Worm (Caenorhabditis elegans): ENCODE data around the gene C50F4.12.
A peak's percentile ranks its signal among the peaks of the same experiment; 100 is the strongest.

C50F4.12 gene

DNA sequence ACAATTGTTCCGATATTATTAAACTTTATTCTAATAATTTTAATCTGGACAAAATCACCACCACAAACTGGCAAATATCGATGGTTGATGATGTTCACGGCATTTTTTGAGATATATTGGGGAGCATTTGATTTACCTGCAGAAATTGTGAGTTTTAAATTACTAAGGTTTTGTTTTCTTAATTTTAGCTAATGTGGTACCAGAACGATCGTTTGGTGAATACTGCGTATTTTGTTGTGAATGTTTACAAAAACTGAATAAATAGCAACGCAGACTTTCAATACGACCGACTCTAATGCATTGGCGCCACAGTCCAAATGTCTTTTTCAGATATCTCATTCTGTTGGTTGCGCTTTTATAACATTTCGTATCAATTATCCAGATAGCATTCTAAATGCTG, 17.8 kb downstream of the C50F4.12 start:
- no peak for TF ChIP-seq ref-1 (GFP tag; conservative IDR thresholded peaks at IDR 0.05)
- no peak for TF ChIP-seq ztf-23 (GFP tag; IDR thresholded peaks at IDR 0.05)
- no peak for TF ChIP-seq ztf-29 (GFP tag; IDR thresholded peaks at IDR 0.05)
- TF ChIP-seq tab-1 (GFP tag; IDR thresholded peaks at IDR 0.05) = no peak
- no peak for TF ChIP-seq cog-1 (tag; optimal IDR thresholded peaks at IDR 0.05)
- no peak for TF ChIP-seq klf-2 (GFP tag; conservative IDR thresholded peaks at IDR 0.05)
- TF ChIP-seq med-1 (GFP tag; optimal IDR thresholded peaks at IDR 0.05; ENCODE audit: insufficient read depth) = no peak
- TF ChIP-seq T22C8.4 (GFP tag; IDR thresholded peaks at IDR 0.05) = no peak
- no peak for TF ChIP-seq flt-1 (GFP tag; IDR thresholded peaks at IDR 0.05)

DNA sequence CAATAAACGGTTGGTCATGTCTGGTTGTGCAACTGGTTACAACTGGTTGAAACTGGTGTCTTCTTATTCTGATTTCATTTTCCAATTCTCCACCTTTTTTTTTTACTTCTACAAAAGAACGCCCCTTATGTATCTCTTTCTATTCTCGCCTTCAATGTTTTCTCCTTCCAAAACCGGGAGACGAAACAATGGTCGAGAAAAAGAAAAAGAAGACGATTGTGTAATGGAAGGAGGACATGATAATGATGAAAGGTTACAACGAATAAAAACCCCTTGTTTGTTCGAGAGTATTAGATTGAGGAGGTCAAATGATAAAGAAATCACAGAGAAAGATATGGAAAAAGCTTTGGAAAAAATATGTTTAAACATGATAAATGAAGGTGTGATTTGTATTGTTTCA, 20.7 kb downstream of the C50F4.12 start, which contains the start of gene C50F4.8:
TSS of gene C50F4.8 (minus strand) at position 28 of the 400 bp plus-strand sequence.
- TF ChIP-seq ref-1 (GFP tag; conservative IDR thresholded peaks at IDR 0.05) = no peak
- TF ChIP-seq ztf-29 (GFP tag; IDR thresholded peaks at IDR 0.05) = no peak
- TF ChIP-seq med-1 (GFP tag; optimal IDR thresholded peaks at IDR 0.05; ENCODE audit: insufficient read depth) = no peak
- no peak for TF ChIP-seq tab-1 (GFP tag; IDR thresholded peaks at IDR 0.05)

DNA sequence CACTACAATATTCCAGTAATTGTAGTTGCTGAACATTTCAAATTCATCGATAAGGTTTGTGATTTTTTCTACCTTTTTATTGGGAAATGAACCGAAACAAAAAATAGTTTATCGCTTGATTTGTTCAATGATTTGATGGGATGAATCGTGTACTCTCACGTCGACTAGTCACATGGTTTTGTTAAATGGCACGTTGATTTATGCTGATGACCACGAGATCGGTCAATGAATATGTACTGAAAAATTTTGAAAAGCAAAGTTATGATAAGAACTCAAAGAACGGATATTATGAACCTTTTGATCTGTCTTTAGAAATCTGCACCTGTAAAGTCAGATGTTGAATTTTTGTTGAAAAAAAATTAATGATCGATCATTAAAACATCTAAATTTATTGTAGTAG, 23.3 kb downstream of the C50F4.12 start:
- no peak for TF ChIP-seq flt-1 (GFP tag; IDR thresholded peaks at IDR 0.05)
- no peak for TF ChIP-seq cog-1 (tag; optimal IDR thresholded peaks at IDR 0.05)
- no peak for TF ChIP-seq med-1 (GFP tag; optimal IDR thresholded peaks at IDR 0.05; ENCODE audit: insufficient read depth)
- TF ChIP-seq ref-1 (GFP tag; conservative IDR thresholded peaks at IDR 0.05) = no peak
- no peak for TF ChIP-seq ztf-23 (GFP tag; IDR thresholded peaks at IDR 0.05)
- TF ChIP-seq ztf-29 (GFP tag; IDR thresholded peaks at IDR 0.05) = no peak
- no peak for TF ChIP-seq klf-2 (GFP tag; conservative IDR thresholded peaks at IDR 0.05)
- TF ChIP-seq T22C8.4 (GFP tag; IDR thresholded peaks at IDR 0.05) = no peak
- TF ChIP-seq tab-1 (GFP tag; IDR thresholded peaks at IDR 0.05) = no peak

DNA sequence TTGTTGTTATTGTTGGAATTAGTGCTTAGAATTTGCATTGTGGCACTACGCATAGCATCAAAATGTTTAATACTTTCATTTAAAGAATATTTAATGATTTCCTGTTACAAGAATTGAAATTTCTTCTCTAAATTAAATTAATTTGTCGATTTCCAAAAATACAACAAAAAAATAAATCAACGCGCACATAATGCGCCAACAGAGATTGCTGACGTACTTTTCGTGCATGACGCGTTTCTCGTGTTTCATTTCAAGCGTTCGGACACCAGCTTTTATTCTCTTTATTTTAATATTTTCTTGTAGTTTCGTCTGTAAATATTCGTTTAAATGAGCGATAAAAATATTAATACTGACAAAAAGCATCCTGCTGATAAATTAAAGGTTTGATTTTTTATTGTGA, 25.9 kb downstream of the C50F4.12 start, which contains the start of gene eif-2Bdelta:
TSS of gene eif-2Bdelta (plus strand) at position 235 of the 400 bp plus-strand sequence.
- TF ChIP-seq cog-1 (tag; optimal IDR thresholded peaks at IDR 0.05) (no peak), tab-1 (GFP tag; IDR thresholded peaks at IDR 0.05) (no peak), ztf-23 (GFP tag; IDR thresholded peaks at IDR 0.05) (no peak), med-1 (GFP tag; optimal IDR thresholded peaks at IDR 0.05; ENCODE audit: insufficient read depth) (no peak), ref-1 (GFP tag; conservative IDR thresholded peaks at IDR 0.05) (no peak), klf-2 (GFP tag; conservative IDR thresholded peaks at IDR 0.05) (no peak), T22C8.4 (GFP tag; IDR thresholded peaks at IDR 0.05) (no peak), ztf-29 (GFP tag; IDR thresholded peaks at IDR 0.05) (no peak), flt-1 (GFP tag; IDR thresholded peaks at IDR 0.05) (no peak)

DNA sequence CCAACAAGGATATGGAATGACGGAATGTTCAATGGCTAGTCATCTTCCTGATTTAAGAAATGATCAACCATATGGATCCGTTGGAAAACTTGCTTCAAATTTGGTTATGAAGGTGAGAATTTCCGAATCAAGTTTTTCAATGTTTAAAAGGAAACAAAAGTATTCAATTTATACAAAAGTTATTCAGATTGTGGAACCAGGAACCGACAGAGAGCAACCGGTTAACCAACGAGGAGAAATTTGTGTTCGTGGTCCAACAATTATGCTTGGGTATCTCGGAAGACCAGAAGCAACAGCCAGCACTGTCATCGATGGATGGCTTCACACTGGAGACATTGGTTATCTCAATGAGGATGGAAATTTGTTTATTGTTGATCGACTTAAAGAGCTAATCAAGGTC, 29.9 kb downstream of the C50F4.12 start:
- no peak for TF ChIP-seq ztf-29 (GFP tag; IDR thresholded peaks at IDR 0.05)
- TF ChIP-seq flt-1 (GFP tag; IDR thresholded peaks at IDR 0.05) = no peak
- TF ChIP-seq ztf-23 (GFP tag; IDR thresholded peaks at IDR 0.05) = no peak
- no peak for TF ChIP-seq cog-1 (tag; optimal IDR thresholded peaks at IDR 0.05)
- no peak for TF ChIP-seq ref-1 (GFP tag; conservative IDR thresholded peaks at IDR 0.05)
- no peak for TF ChIP-seq klf-2 (GFP tag; conservative IDR thresholded peaks at IDR 0.05)
- TF ChIP-seq tab-1 (GFP tag; IDR thresholded peaks at IDR 0.05) = no peak
- TF ChIP-seq T22C8.4 (GFP tag; IDR thresholded peaks at IDR 0.05) = no peak
- TF ChIP-seq med-1 (GFP tag; optimal IDR thresholded peaks at IDR 0.05; ENCODE audit: insufficient read depth) = no peak

DNA sequence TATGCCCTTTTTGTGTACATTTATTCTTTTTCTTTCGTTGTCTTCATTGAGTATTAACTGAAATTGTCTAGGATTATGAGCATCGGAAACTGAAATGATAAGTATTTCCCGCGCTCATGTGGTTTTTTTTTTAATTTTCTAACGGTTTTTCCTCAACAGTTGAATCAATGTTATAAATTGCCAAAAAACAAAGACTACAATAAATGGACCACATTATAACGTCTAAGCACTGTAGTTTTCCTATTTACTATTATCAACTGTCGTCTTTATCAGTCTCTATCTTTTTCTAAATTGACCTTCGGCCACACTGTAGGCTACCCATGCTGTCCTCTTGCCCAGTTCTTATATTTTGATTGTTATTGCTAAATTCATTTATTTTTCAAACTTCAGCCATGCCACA, 31.8 kb downstream of the C50F4.12 start, which contains the start of gene acs-14:
TSS of gene acs-14 (plus strand) at position 391 of the 400 bp plus-strand sequence.
- TF ChIP-seq T22C8.4 (GFP tag; IDR thresholded peaks at IDR 0.05) (no peak), ztf-29 (GFP tag; IDR thresholded peaks at IDR 0.05) (no peak), flt-1 (GFP tag; IDR thresholded peaks at IDR 0.05) (no peak), ztf-23 (GFP tag; IDR thresholded peaks at IDR 0.05) (no peak), med-1 (GFP tag; optimal IDR thresholded peaks at IDR 0.05; ENCODE audit: insufficient read depth) (no peak), cog-1 (tag; optimal IDR thresholded peaks at IDR 0.05) (no peak), tab-1 (GFP tag; IDR thresholded peaks at IDR 0.05) (no peak), ref-1 (GFP tag; conservative IDR thresholded peaks at IDR 0.05) (no peak), klf-2 (GFP tag; conservative IDR thresholded peaks at IDR 0.05) (no peak)

DNA sequence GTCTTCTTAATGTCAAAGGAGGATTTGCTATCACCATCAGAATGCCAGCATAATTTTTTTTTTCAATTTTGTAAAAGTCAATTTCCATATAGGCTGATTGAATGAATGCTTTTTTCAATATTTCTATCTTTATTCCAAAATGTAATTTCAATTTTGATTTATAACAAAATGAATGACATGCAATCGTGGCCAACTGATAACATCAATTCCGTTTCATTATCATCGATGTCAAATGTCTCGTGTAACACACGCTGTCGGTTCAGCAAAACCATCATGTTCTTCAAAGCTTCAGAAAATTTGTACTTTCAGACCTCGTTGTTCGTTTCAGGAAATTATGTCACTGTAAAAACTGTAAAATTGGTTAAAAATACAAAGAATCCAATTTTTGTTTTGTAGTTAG, 32.6 kb downstream of the C50F4.12 start:
- TF ChIP-seq tab-1 (GFP tag; IDR thresholded peaks at IDR 0.05) (no peak), ref-1 (GFP tag; conservative IDR thresholded peaks at IDR 0.05) (no peak), flt-1 (GFP tag; IDR thresholded peaks at IDR 0.05) (no peak), ztf-29 (GFP tag; IDR thresholded peaks at IDR 0.05) (no peak), ztf-23 (GFP tag; IDR thresholded peaks at IDR 0.05) (no peak), T22C8.4 (GFP tag; IDR thresholded peaks at IDR 0.05) (no peak), cog-1 (tag; optimal IDR thresholded peaks at IDR 0.05) (no peak), klf-2 (GFP tag; conservative IDR thresholded peaks at IDR 0.05) (no peak), med-1 (GFP tag; optimal IDR thresholded peaks at IDR 0.05; ENCODE audit: insufficient read depth) (no peak)

DNA sequence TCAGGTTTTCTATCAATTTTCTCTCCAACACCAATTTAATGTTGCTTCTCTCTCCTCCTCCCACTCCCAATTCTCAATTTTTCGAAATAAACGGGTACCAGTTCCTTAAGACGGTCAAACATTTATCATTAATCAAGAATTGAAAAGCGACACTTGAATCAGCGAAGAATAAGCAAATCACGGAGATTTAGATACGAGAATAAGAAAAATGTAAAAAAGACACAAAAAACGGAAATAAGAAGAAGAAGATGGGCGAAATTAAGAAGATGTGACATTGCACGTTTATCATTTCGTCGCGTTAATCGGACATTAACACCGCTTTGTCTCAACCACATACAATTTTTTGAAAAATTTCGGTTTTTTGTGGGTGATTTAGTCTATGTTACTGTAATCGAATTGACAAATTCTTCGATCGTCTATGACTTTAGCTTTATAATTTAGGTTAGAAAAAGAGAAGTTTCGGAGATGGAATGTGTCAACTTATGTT, 35.0 kb downstream of the C50F4.12 start, which contains the start of gene haao-1:
TSS of gene haao-1 (plus strand) at position 437 of the 487 bp plus-strand sequence.
- TF ChIP-seq klf-2 (GFP tag; conservative IDR thresholded peaks at IDR 0.05) (no peak), tab-1 (GFP tag; IDR thresholded peaks at IDR 0.05) (no peak), ztf-29 (GFP tag; IDR thresholded peaks at IDR 0.05) (no peak), med-1 (GFP tag; optimal IDR thresholded peaks at IDR 0.05; ENCODE audit: insufficient read depth) (no peak), cog-1 (tag; optimal IDR thresholded peaks at IDR 0.05) (no peak), flt-1 (GFP tag; IDR thresholded peaks at IDR 0.05) (no peak), ref-1 (GFP tag; conservative IDR thresholded peaks at IDR 0.05) (no peak), ztf-23 (GFP tag; IDR thresholded peaks at IDR 0.05) (no peak), T22C8.4 (GFP tag; IDR thresholded peaks at IDR 0.05) (no peak)

DNA sequence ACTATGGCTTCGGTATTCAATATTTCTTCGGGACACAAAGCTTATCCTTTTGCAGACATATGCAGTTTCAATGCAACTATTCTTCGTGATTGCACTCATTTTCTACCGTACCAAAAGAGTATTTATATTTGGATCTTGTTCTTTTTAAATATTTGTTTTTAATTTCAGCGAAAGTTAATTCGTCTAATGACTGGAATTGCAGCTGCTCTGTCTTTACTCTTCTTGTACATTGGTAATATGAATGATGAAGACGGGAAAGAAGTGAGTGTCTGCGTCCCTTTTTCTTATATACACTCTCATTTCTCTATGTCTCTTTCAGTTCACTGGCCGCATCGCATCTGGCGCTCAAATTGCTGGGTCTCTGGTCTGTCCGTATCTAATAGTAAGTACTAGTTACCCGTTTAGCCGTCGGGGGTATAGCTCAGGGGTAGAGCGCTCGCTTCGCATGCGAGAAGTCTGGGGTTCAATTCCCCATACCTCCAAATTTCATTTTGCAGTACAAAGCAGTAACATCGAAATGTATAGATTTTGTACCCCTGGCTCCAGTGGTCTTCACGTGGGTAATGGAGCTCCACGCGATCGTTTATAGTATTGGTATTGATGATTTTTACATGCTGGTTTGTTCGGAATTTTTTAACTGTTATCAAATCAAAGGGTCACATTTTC, 36.3 kb downstream of the C50F4.12 start:
- TF ChIP-seq ref-1 (GFP tag; conservative IDR thresholded peaks at IDR 0.05) = peak; percentile 84
- TF ChIP-seq med-1 (GFP tag; optimal IDR thresholded peaks at IDR 0.05; ENCODE audit: insufficient read depth) = peak; percentile 41
- peak; percentile 95 for TF ChIP-seq T22C8.4 (GFP tag; IDR thresholded peaks at IDR 0.05)
- TF ChIP-seq flt-1 (GFP tag; IDR thresholded peaks at IDR 0.05) = peak; percentile 97
- peak; percentile 78 for TF ChIP-seq cog-1 (tag; optimal IDR thresholded peaks at IDR 0.05)
- peak; percentile 95 for TF ChIP-seq ztf-23 (GFP tag; IDR thresholded peaks at IDR 0.05)
- TF ChIP-seq tab-1 (GFP tag; IDR thresholded peaks at IDR 0.05) = peak; percentile 94
- TF ChIP-seq ztf-29 (GFP tag; IDR thresholded peaks at IDR 0.05) = peak; percentile 79; the same call in 1 of the 2 replicates
- peak; percentile 83 for TF ChIP-seq klf-2 (GFP tag; conservative IDR thresholded peaks at IDR 0.05)

Data from whole organism, midembryonic.